Worm (Caenorhabditis elegans) whole organism, midembryonic: Measurements from ENCODE around the gene rdl-1.

Source experiments
- T22C8.4 ChIP-seq: fragments of 200-800 bp; sonication (Bioruptor generic); IDR thresholded peaks from 2 replicates; pipeline ENCODE4 v1.3.6; 2022; ENCODE audit warnings: missing genetic modification characterization, missing compliant biosample characterization
- cog-1 ChIP-seq: sonication (generic microtip); optimal IDR thresholded peaks from 2 replicates; lab custom pipeline; 2016; ENCODE audit warnings: missing genetic modification characterization, missing compliant biosample characterization
- flt-1 ChIP-seq: fragments of 200-800 bp; sonication (Bioruptor generic); IDR thresholded peaks from 2 replicates; pipeline ENCODE4 v1.3.6; 2022; ENCODE audit warnings: missing genetic modification characterization, missing compliant biosample characterization
- klf-2 ChIP-seq: fragments of 200-800 bp; sonication (Bioruptor generic); conservative IDR thresholded peaks from 2 replicates; pipeline ENCODE4 v1.3.6; 2022; ENCODE audit warnings: missing genetic modification reagents, missing genetic modification characterization, missing compliant biosample characterization
- med-1 ChIP-seq: sonication (generic microtip); optimal IDR thresholded peaks from 2 replicates; lab custom pipeline; 2017; ENCODE audit warnings: missing genetic modification characterization, mild to moderate bottlenecking, missing compliant biosample characterization, antibody characterized with exemption, missing genetic modification reagents; ENCODE audit not compliant: insufficient read depth
- ref-1 ChIP-seq: fragments of 200-800 bp; sonication (Bioruptor generic); conservative IDR thresholded peaks from 2 replicates; pipeline ENCODE4 v1.3.6; 2022; ENCODE audit warnings: missing genetic modification reagents, missing genetic modification characterization, missing compliant biosample characterization
- ztf-23 ChIP-seq: fragments of 200-800 bp; sonication (Bioruptor generic); IDR thresholded peaks from 2 replicates; pipeline ENCODE4 v1.3.6; 2022; ENCODE audit warnings: missing genetic modification reagents, missing genetic modification characterization, missing compliant biosample characterization
- ztf-29 ChIP-seq: fragments of 200-800 bp; sonication (Bioruptor generic); IDR thresholded peaks from 2 replicates; pipeline ENCODE4 v1.3.6; 2022; ENCODE audit warnings: missing genetic modification reagents, missing genetic modification characterization, missing compliant biosample characterization

ce11 chrIV:7794709-7795108 lies 24.6 kb upstream of the rdl-1 start, which contains the start of gene ntp-1:
- TF ChIP-seq ztf-23 (GFP tag; lab: Robert Waterston, UW) (no peak), flt-1 (GFP tag; lab: Robert Waterston, UW) (no peak), ztf-29 (GFP tag; lab: Robert Waterston, UW) (no peak), klf-2 (GFP tag; lab: Robert Waterston, UW) (no peak), cog-1 (tag; lab: Kevin White, UChicago) (no peak), ref-1 (GFP tag; lab: Robert Waterston, UW) (no peak), T22C8.4 (GFP tag; lab: Robert Waterston, UW) (no peak), med-1 (GFP tag; lab: Kevin White, UChicago) (no peak)
